Fruit fly (Drosophila melanogaster) whole organism, embryonic: Measurements from ENCODE around the gene hll.
A peak's percentile ranks its signal among the peaks of the same experiment; 100 is the strongest.

Source experiments
- Atf6 ChIP-seq: fragments of 200-800 bp; sonication (Bioruptor generic); IDR thresholded peaks from 2 replicates; pipeline ENCODE4 v1.3.6; 2022; ENCODE audit warnings: missing biosample characterization, missing genetic modification characterization
- B-H2 ChIP-seq: fragments of 200-800 bp; sonication (Bioruptor generic); optimal IDR thresholded peaks from 2 replicates; lab custom pipeline; 2018; ENCODE audit warnings: missing biosample characterization, mild to moderate bottlenecking, missing genetic modification characterization
- BEAF-32 ChIP-seq: fragments of 200-800 bp; sonication (Bioruptor generic); optimal IDR thresholded peaks from 3 replicates; lab custom pipeline; 2017; ENCODE audit warnings: missing biosample characterization, missing genetic modification characterization, mild to moderate bottlenecking, moderate library complexity, missing genetic modification reagents
- CG10209 ChIP-seq: fragments of 200-800 bp; sonication (Bioruptor generic); optimal IDR thresholded peaks from 3 replicates; lab custom pipeline; 2017; ENCODE audit warnings: missing biosample characterization, mild to moderate bottlenecking, missing genetic modification characterization, missing genetic modification reagents
- CG11695 ChIP-seq: fragments of 200-800 bp; sonication (Bioruptor generic); IDR thresholded peaks from 3 replicates; pipeline ENCODE4 v1.3.6; 2022; ENCODE audit warnings: missing biosample characterization, missing genetic modification characterization
- CG13123 ChIP-seq: fragments of 200-800 bp; sonication (Bioruptor generic); optimal IDR thresholded peaks from 2 replicates; lab custom pipeline; 2016; ENCODE audit warnings: missing biosample characterization, missing genetic modification characterization
- CG13424 ChIP-seq: fragments of 200-800 bp; sonication (Bioruptor generic); optimal IDR thresholded peaks from 2 replicates; lab custom pipeline; 2019; ENCODE audit warnings: missing biosample characterization, mild to moderate bottlenecking, missing genetic modification characterization, moderate library complexity
- CG13775 ChIP-seq: fragments of 200-800 bp; sonication (Bioruptor generic); optimal IDR thresholded peaks from 3 replicates; lab custom pipeline; 2017; ENCODE audit warnings: missing biosample characterization, mild to moderate bottlenecking, missing genetic modification characterization
- CG14014 ChIP-seq: fragments of 200-800 bp; sonication (Bioruptor generic); IDR thresholded peaks from 2 replicates; pipeline ENCODE4 v1.3.6; 2022; ENCODE audit warnings: missing biosample characterization, missing genetic modification characterization
- CG1602 ChIP-seq: fragments of 200-800 bp; sonication (Bioruptor generic); optimal IDR thresholded peaks from 3 replicates; lab custom pipeline; 2016; ENCODE audit warnings: missing biosample characterization, missing genetic modification characterization
- CG16863 ChIP-seq: fragments of 200-800 bp; sonication (Bioruptor generic); optimal IDR thresholded peaks from 3 replicates; lab custom pipeline; 2016; ENCODE audit warnings: missing biosample characterization, missing genetic modification characterization
- CG17328 ChIP-seq: fragments of 200-800 bp; sonication (Bioruptor generic); IDR thresholded peaks from 2 replicates; pipeline ENCODE4 v1.3.6; 2022; ENCODE audit warnings: missing biosample characterization, missing genetic modification characterization
- CG30431 ChIP-seq: fragments of 200-800 bp; sonication (Bioruptor generic); optimal IDR thresholded peaks from 2 replicates; lab custom pipeline; 2017; ENCODE audit warnings: missing biosample characterization, missing genetic modification characterization
- CG32532 ChIP-seq: fragments of 200-800 bp; sonication (Bioruptor generic); IDR thresholded peaks from 2 replicates; pipeline ENCODE4 v1.3.6; 2022; ENCODE audit warnings: missing biosample characterization, missing genetic modification characterization
- CG34224 ChIP-seq: fragments of 200-800 bp; sonication (Bioruptor generic); IDR thresholded peaks from 3 replicates; pipeline ENCODE4 v1.3.6; 2022; ENCODE audit warnings: missing biosample characterization, missing genetic modification characterization; ENCODE audit not compliant: partially characterized antibody
- CG4854 ChIP-seq: fragments of 200-800 bp; sonication (Bioruptor generic); optimal IDR thresholded peaks from 2 replicates; lab custom pipeline; 2016; ENCODE audit warnings: missing biosample characterization, missing genetic modification characterization, inconsistent platforms
- CG6689 ChIP-seq: fragments of 200-800 bp; sonication (Bioruptor generic); IDR thresholded peaks from 2 replicates; pipeline ENCODE4 v1.3.6; 2022; ENCODE audit warnings: missing biosample characterization, missing genetic modification characterization
- CG6765 ChIP-seq: fragments of 200-800 bp; sonication (Bioruptor generic); optimal IDR thresholded peaks from 3 replicates; lab custom pipeline; 2017; ENCODE audit warnings: missing biosample characterization, mild to moderate bottlenecking, missing genetic modification characterization
- CG8281 ChIP-seq: fragments of 200-800 bp; sonication (Bioruptor generic); optimal IDR thresholded peaks from 2 replicates; lab custom pipeline; 2018; ENCODE audit warnings: missing biosample characterization, mild to moderate bottlenecking, missing genetic modification characterization, moderate library complexity
- Dll ChIP-seq: fragments of 200-800 bp; sonication (Bioruptor generic); IDR thresholded peaks from 4 replicates; pipeline ENCODE4 v1.3.6; 2022; ENCODE audit warnings: missing biosample characterization, missing genetic modification characterization; ENCODE audit not compliant: partially characterized antibody
- Dp ChIP-seq: fragments of 200-800 bp; sonication (Bioruptor generic); optimal IDR thresholded peaks from 2 replicates; lab custom pipeline; 2018; ENCODE audit warnings: missing biosample characterization, mild to moderate bottlenecking, missing genetic modification characterization, moderate library complexity
- Fer1 ChIP-seq: fragments of 200-800 bp; sonication (Bioruptor generic); optimal IDR thresholded peaks from 2 replicates; lab custom pipeline; 2017; ENCODE audit warnings: missing biosample characterization, mild to moderate bottlenecking, missing genetic modification characterization
- HmgZ ChIP-seq: fragments of 200-800 bp; sonication (Bioruptor generic); optimal IDR thresholded peaks from 2 replicates; lab custom pipeline; 2018; ENCODE audit warnings: missing biosample characterization, mild to moderate bottlenecking, missing genetic modification characterization
- Jarid2 ChIP-seq: fragments of 200-800 bp; sonication (Bioruptor generic); optimal IDR thresholded peaks from 3 replicates; lab custom pipeline; 2017; ENCODE audit warnings: mild to moderate bottlenecking, missing biosample characterization, missing genetic modification reagents, missing genetic modification characterization
- Med ChIP-seq: fragments of 200-800 bp; sonication (Bioruptor generic); peaks from one replicate; lab custom pipeline; 2016; ENCODE audit warnings: missing biosample characterization, missing genetic modification characterization, mild to moderate bottlenecking, inconsistent platforms, moderate library complexity
- Optix ChIP-seq: fragments of 200-800 bp; sonication (Bioruptor generic); IDR thresholded peaks from 3 replicates; pipeline ENCODE4 v1.3.6; 2022; ENCODE audit warnings: missing biosample characterization, missing genetic modification characterization
- Sin3A ChIP-seq: fragments of >200 bp; optimal IDR thresholded peaks from 2 replicates; lab custom pipeline; 2018
- Sry-β ChIP-seq: fragments of 200-800 bp; sonication (Bioruptor generic); optimal IDR thresholded peaks from 2 replicates; lab custom pipeline; 2018; ENCODE audit warnings: missing biosample characterization, mild to moderate bottlenecking, missing genetic modification characterization, moderate library complexity
- amos ChIP-seq: fragments of 200-800 bp; sonication (Bioruptor generic); IDR thresholded peaks from 2 replicates; pipeline ENCODE4 v1.3.6; 2022; ENCODE audit warnings: missing biosample characterization, missing genetic modification characterization; ENCODE audit not compliant: partially characterized antibody
- ase ChIP-seq: fragments of 200-800 bp; sonication (Bioruptor generic); IDR thresholded peaks from 3 replicates; pipeline ENCODE4 v1.3.6; 2022; ENCODE audit warnings: missing biosample characterization, missing genetic modification characterization
- bcd ChIP-seq: fragments of 200-800 bp; sonication (Bioruptor generic); optimal IDR thresholded peaks from 2 replicates; lab custom pipeline; 2017; ENCODE audit warnings: missing biosample characterization, mild to moderate bottlenecking, missing genetic modification characterization
- btn ChIP-seq: fragments of 200-800 bp; sonication (Bioruptor generic); optimal IDR thresholded peaks from 2 replicates; lab custom pipeline; 2016; ENCODE audit warnings: missing biosample characterization, missing genetic modification characterization
- danr ChIP-seq: fragments of 200-800 bp; sonication (Bioruptor generic); IDR thresholded peaks from 2 replicates; pipeline ENCODE4 v1.3.6; 2022; ENCODE audit warnings: missing biosample characterization, missing genetic modification characterization
- disco-r ChIP-seq: fragments of 200-800 bp; sonication (Bioruptor generic); optimal IDR thresholded peaks from 2 replicates; lab custom pipeline; 2016; ENCODE audit warnings: missing biosample characterization, missing genetic modification characterization
- ems ChIP-seq: fragments of 200-800 bp; sonication (Bioruptor generic); optimal IDR thresholded peaks from 3 replicates; lab custom pipeline; 2016; ENCODE audit warnings: missing biosample characterization, missing genetic modification characterization
- fd3F ChIP-seq: fragments of 200-800 bp; sonication (Bioruptor generic); optimal IDR thresholded peaks from 2 replicates; lab custom pipeline; 2018; ENCODE audit warnings: missing biosample characterization, mild to moderate bottlenecking, missing genetic modification characterization, moderate library complexity
- ftz-f1 ChIP-seq: fragments of 200-800 bp; sonication (Bioruptor generic); optimal IDR thresholded peaks from 2 replicates; lab custom pipeline; 2016; ENCODE audit warnings: missing biosample characterization, missing genetic modification characterization
- gem ChIP-seq: fragments of 200-800 bp; sonication (Bioruptor generic); optimal IDR thresholded peaks from 2 replicates; lab custom pipeline; 2019; ENCODE audit warnings: missing biosample characterization, mild to moderate bottlenecking, missing genetic modification characterization, moderate library complexity
- gfzf ChIP-seq: fragments of 200-800 bp; sonication (Bioruptor generic); optimal IDR thresholded peaks from 2 replicates; lab custom pipeline; 2016; ENCODE audit warnings: missing biosample characterization, mild to moderate bottlenecking, missing genetic modification characterization, moderate library complexity
- lilli ChIP-seq: fragments of 200-800 bp; sonication (Bioruptor generic); optimal IDR thresholded peaks from 3 replicates; lab custom pipeline; 2016; ENCODE audit warnings: missing biosample characterization, missing genetic modification characterization
- nmo ChIP-seq: fragments of 200-800 bp; sonication (Bioruptor generic); optimal IDR thresholded peaks from 2 replicates; lab custom pipeline; 2018; ENCODE audit warnings: missing biosample characterization, mild to moderate bottlenecking, missing genetic modification characterization, moderate library complexity
- peb ChIP-seq: fragments of 200-800 bp; sonication (Bioruptor generic); IDR thresholded peaks from 2 replicates; pipeline ENCODE4 v1.3.6; 2022; ENCODE audit warnings: missing biosample characterization, missing genetic modification characterization
- pros ChIP-seq: fragments of 200-800 bp; sonication (Bioruptor generic); optimal IDR thresholded peaks from 3 replicates; lab custom pipeline; 2019; ENCODE audit warnings: missing biosample characterization, mild to moderate bottlenecking, missing genetic modification characterization, moderate library complexity
- pzg ChIP-seq: fragments of 200-800 bp; sonication (Bioruptor generic); optimal IDR thresholded peaks from 3 replicates; lab custom pipeline; 2018; ENCODE audit warnings: missing biosample characterization, mild to moderate bottlenecking, missing genetic modification characterization, moderate library complexity
- schlank ChIP-seq: fragments of 200-800 bp; sonication (Bioruptor generic); optimal IDR thresholded peaks from 2 replicates; lab custom pipeline; 2018; ENCODE audit warnings: missing biosample characterization, mild to moderate bottlenecking, missing genetic modification characterization
- sens-2 ChIP-seq: fragments of 200-800 bp; sonication (Bioruptor generic); IDR thresholded peaks from 2 replicates; pipeline ENCODE4 v1.3.6; 2022; ENCODE audit warnings: missing biosample characterization, missing genetic modification characterization
- slou ChIP-seq: fragments of 200-800 bp; sonication (Bioruptor generic); optimal IDR thresholded peaks from 3 replicates; lab custom pipeline; 2016; ENCODE audit warnings: missing biosample characterization, missing genetic modification characterization
- toy ChIP-seq: fragments of 200-800 bp; sonication (Bioruptor generic); IDR thresholded peaks from 2 replicates; pipeline ENCODE4 v1.3.6; 2022; ENCODE audit warnings: missing biosample characterization, missing genetic modification characterization
- unc-4 ChIP-seq: fragments of 200-800 bp; sonication (Bioruptor generic); IDR thresholded peaks from 2 replicates; pipeline ENCODE4 v1.3.6; 2022; ENCODE audit warnings: missing biosample characterization, missing genetic modification characterization; ENCODE audit not compliant: partially characterized antibody
- wor ChIP-seq: fragments of 200-800 bp; sonication (Bioruptor generic); IDR thresholded peaks from 2 replicates; pipeline ENCODE4 v1.3.6; 2022; ENCODE audit warnings: missing biosample characterization, missing genetic modification characterization

Gene hll

DNA sequence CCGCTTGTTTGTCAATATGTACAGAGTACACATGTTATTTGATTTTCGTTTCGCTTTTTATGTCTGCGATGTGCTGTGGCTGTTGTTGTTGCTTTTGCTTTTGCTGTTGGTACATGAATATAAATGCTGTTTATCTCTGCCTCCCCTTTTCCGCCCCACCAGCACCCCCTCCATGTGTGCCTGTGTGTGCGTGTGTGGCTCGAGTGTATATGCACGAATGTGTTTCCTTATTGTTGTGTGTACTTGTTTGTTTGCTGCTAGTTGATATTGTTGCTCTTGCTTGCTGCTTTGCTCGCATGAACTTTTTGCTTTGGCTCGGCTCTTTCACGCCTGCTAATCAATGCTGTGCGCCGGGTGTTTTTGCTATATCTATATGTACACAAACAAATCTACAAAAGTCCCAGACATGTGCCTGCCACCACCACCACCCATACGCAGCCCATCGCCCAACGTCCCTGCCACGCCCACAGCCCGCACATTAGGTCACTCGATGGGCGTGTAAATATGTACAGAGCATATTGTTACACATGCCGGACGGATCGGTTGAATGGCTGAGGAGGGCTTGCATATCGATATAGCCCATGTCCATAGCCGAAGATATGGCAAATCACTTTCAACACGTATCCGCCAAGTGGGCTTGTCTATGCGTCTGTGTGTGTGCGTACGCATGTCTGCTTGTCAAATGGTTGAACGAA, 2.6 kb upstream of the hll start (continued):
- TF ChIP-seq CG32532 (GFP tag; lab: Robert Waterston, UW), result peak; percentile 88
- peak; percentile 50 for TF ChIP-seq gfzf (GFP tag; lab: Kevin White, UChicago)
- peak; percentile 96 for TF ChIP-seq CG8281 (tag; lab: Kevin White, UChicago)
- TF ChIP-seq CG6765 (GFP tag; lab: Kevin White, UChicago), result peak; percentile 99
- peak; percentile 98 for TF ChIP-seq ase (GFP tag; lab: Robert Waterston, UW)
- peak; percentile 99 for TF ChIP-seq CG30431 (GFP tag; lab: Kevin White, UChicago)
- TF ChIP-seq pzg (GFP tag; lab: Kevin White, UChicago), result peak; percentile 50
- peak; percentile 99 for TF ChIP-seq slou
- peak; percentile 99 for TF ChIP-seq gem (tag; lab: Kevin White, UChicago)
- peak; percentile 100 for TF ChIP-seq Med (GFP tag; lab: Kevin White, UChicago)
- peak; percentile 46 for TF ChIP-seq Dp
- peak; percentile 98 for TF ChIP-seq danr
- peak; percentile 98 for TF ChIP-seq ems (GFP tag; lab: Kevin White, UChicago)
- peak; percentile 99 for TF ChIP-seq CG4854
- peak; percentile 99 for TF ChIP-seq CG14014 (GFP tag; lab: Robert Waterston, UW)
- peak; percentile 99 for TF ChIP-seq Fer1 (GFP tag; lab: Kevin White, UChicago)
- no peak for TF ChIP-seq amos (GFP tag; lab: Robert Waterston, UW)
- peak; percentile 98 for TF ChIP-seq Optix
- TF ChIP-seq wor, result peak; percentile 92
- TF ChIP-seq ftz-f1 (GFP tag; lab: Kevin White, UChicago), result peak; percentile 82
- no peak for TF ChIP-seq CG34224 (GFP tag; lab: Robert Waterston, UW)
- TF ChIP-seq CG13424 (tag; lab: Kevin White, UChicago), result peak; percentile 98
- peak; percentile 85 for TF ChIP-seq Sry-β (GFP tag; lab: Kevin White, UChicago)
- peak; percentile 99 for TF ChIP-seq btn (GFP tag; lab: Kevin White, UChicago)
- TF ChIP-seq CG11695 (GFP tag; lab: Robert Waterston, UW), result peak; percentile 98
- peak; percentile 42 for TF ChIP-seq BEAF-32 (GFP tag; lab: Kevin White, UChicago)
- TF ChIP-seq CG17328, result peak; percentile 98
- peak; percentile 100 for TF ChIP-seq CG10209
- peak; percentile 99 for TF ChIP-seq Jarid2 (GFP tag; lab: Kevin White, UChicago)
- TF ChIP-seq Atf6 (GFP tag; lab: Robert Waterston, UW), result peak; percentile 99
- peak; percentile 99 for TF ChIP-seq bcd (GFP tag; lab: Kevin White, UChicago)
- TF ChIP-seq schlank (tag; lab: Kevin White, UChicago), result peak; percentile 100
- TF ChIP-seq CG13775 (GFP tag; lab: Kevin White, UChicago), result peak; percentile 96
- peak; percentile 69 for TF ChIP-seq pros (GFP tag; lab: Kevin White, UChicago)
- TF ChIP-seq fd3F (GFP tag; lab: Kevin White, UChicago), result peak; percentile 99
- TF ChIP-seq CG16863 (GFP tag; lab: Kevin White, UChicago), result peak; percentile 99
- TF ChIP-seq peb (GFP tag; lab: Robert Waterston, UW), result peak; percentile 97
- peak; percentile 90 for TF ChIP-seq nmo (GFP tag; lab: Kevin White, UChicago)
- no peak for TF ChIP-seq unc-4 (GFP tag; lab: Robert Waterston, UW)
- TF ChIP-seq sens-2, result peak; percentile 98
- TF ChIP-seq CG13123 (GFP tag; lab: Kevin White, UChicago), result peak; percentile 100
- peak; percentile 100 for TF ChIP-seq HmgZ
- TF ChIP-seq disco-r (GFP tag; lab: Kevin White, UChicago), result peak; percentile 99
- no peak for TF ChIP-seq Dll
- TF ChIP-seq Sin3A (lab: Kevin White, UChicago), result no peak
- TF ChIP-seq toy (GFP tag; lab: Robert Waterston, UW), result peak; percentile 97
- TF ChIP-seq CG1602 (GFP tag; lab: Kevin White, UChicago), result peak; percentile 99
- TF ChIP-seq CG6689 (GFP tag; lab: Robert Waterston, UW), result peak; percentile 97
- TF ChIP-seq B-H2 (GFP tag; lab: Kevin White, UChicago), result peak; percentile 99
- peak; percentile 91 for TF ChIP-seq lilli
